Worm (Caenorhabditis elegans): ENCODE results near the gene F20D6.8.

The F20D6.8 gene

DNA sequence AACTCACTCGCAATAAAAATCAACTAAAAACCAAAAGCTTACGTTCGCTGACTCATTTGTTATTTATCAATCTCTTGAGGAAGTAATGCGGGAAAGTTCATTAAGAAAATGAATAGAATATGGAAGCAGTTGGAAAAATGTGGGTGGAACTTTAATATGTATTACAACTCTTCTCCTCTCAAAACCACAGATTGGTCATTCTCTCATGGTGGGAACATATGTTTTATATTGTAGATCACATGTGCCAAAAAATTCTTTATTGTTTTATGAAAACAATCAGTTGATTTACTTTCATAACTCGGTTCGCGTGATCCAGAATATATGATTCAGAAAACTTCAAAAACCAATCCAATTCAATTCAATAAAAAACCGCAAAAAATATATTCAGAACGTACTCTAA, 3.6 kb upstream of the F20D6.8 start:
- no peak for TF ChIP-seq fkh-6 (tag; optimal IDR thresholded peaks at IDR 0.05)
- no peak for TF ChIP-seq ceh-24 (tag; optimal IDR thresholded peaks at IDR 0.05)
- TF ChIP-seq syd-9 (tag; optimal IDR thresholded peaks at IDR 0.05) = no peak
- no peak for TF ChIP-seq ets-4 (tag; optimal IDR thresholded peaks at IDR 0.05)
- TF ChIP-seq elt-2 (tag; optimal IDR thresholded peaks at IDR 0.05) = no peak
- no peak for TF ChIP-seq tbx-2 (tag; optimal IDR thresholded peaks at IDR 0.05)
- TF ChIP-seq nhr-11 (tag; optimal IDR thresholded peaks at IDR 0.05) = no peak
- TF ChIP-seq pag-3 (tag; optimal IDR thresholded peaks at IDR 0.05; ENCODE audit: borderline replicate concordance) = no peak
- no peak for TF ChIP-seq hlh-8 (tag; optimal IDR thresholded peaks at IDR 0.05)
- TF ChIP-seq ceh-30 (tag; optimal IDR thresholded peaks at IDR 0.05) = no peak
- no peak for TF ChIP-seq rnt-1 (tag; optimal IDR thresholded peaks at IDR 0.05)
- no peak for TF ChIP-seq fax-1 (tag; optimal IDR thresholded peaks at IDR 0.05)
- no peak for TF ChIP-seq dmd-4 (tag; optimal IDR thresholded peaks at IDR 0.05; ENCODE audit: borderline replicate concordance)
- TF ChIP-seq ceh-2 (tag; optimal IDR thresholded peaks at IDR 0.05) = no peak
- TF ChIP-seq unc-42 (tag; optimal IDR thresholded peaks at IDR 0.05) = no peak
- no peak for TF ChIP-seq sox-2 (GFP tag; IDR thresholded peaks at IDR 0.05)
- TF ChIP-seq elt-4 (tag; optimal IDR thresholded peaks at IDR 0.05) = no peak
- TF ChIP-seq ceh-34 (tag; optimal IDR thresholded peaks at IDR 0.05) = no peak

DNA sequence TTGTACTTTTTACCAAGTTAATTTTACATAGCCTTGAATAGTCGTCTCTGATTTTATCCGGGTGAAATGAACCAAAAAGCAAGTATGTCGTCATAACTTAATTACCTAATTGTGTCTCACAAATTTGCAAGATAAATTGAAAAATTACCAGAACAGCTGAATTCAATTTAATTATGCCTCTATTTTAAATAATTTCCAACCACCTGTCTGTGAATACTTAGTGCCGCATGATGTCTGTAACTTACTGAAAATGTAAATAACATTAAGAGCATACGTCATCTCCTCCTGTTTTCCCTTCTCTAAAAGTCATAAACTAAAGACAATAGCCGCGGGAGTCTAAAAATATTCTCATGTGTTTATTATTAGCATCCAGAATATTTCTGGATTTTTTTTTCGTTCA, 2.2 kb upstream of the F20D6.8 start:
- TF ChIP-seq ttx-3 (tag; optimal IDR thresholded peaks at IDR 0.05) = no peak
- TF ChIP-seq fax-1 (tag; optimal IDR thresholded peaks at IDR 0.05) = no peak
- no peak for TF ChIP-seq syd-9 (tag; optimal IDR thresholded peaks at IDR 0.05)
- no peak for TF ChIP-seq ahr-1 (tag; optimal IDR thresholded peaks at IDR 0.05)
- no peak for TF ChIP-seq hlh-15 (tag; optimal IDR thresholded peaks at IDR 0.05)
- TF ChIP-seq ceh-30 (tag; optimal IDR thresholded peaks at IDR 0.05) = no peak
- TF ChIP-seq pat-9 (tag; optimal IDR thresholded peaks at IDR 0.05) = no peak
- TF ChIP-seq C38D4.7 (GFP tag; optimal IDR thresholded peaks at IDR 0.05) = no peak
- TF ChIP-seq T23F11.4 (GFP tag; optimal IDR thresholded peaks at IDR 0.05) = no peak
- TF ChIP-seq tbx-7 (tag; optimal IDR thresholded peaks at IDR 0.05) = no peak
- no peak for TF ChIP-seq ama-1 (optimal IDR thresholded peaks at IDR 0.05)

DNA sequence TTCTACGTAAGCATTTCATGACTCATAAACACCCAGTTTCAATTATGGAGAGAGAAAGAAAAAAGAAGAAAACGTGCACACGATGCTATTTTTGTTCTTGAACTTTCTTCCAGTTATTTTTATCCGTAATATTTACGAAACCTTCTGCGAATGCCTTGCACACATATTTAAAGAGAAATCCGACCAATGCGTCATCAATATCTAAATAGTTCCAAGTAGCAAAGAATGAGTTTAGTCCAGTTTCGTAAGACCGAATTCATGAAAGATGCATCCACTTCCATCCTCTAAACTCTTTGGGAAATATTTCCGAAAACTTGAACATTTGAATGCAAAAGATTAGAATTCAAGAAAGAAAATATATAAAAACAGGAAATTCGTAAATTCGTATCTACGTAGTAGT, 1.1 kb upstream of the F20D6.8 start:
- TF ChIP-seq fkh-10 (GFP tag; optimal IDR thresholded peaks at IDR 0.05) (no peak), pax-1 (tag; optimal IDR thresholded peaks at IDR 0.05) (no peak), ahr-1 (tag; optimal IDR thresholded peaks at IDR 0.05) (no peak)

DNA sequence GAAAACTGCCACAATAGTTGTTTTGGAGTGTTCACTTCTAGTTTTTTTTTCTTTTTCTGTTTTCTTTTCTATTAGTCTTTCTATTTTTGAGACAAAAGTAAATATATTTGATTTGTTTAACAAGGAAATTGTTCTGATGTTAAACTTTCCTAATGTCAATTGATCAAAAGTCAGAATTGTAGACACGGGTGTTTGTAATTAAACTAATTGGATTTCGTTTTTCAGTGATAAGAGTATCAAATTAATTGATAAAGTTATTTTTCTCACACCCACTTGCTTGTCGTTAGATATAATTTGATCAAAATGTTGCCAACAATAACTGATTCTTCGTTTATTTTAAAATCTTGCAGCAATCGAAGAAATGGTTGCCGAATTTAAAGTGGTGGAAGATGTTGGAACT, 4.9 kb downstream of the F20D6.8 start:
- TF ChIP-seq pax-1 (tag; optimal IDR thresholded peaks at IDR 0.05) (no peak), C38D4.7 (GFP tag; optimal IDR thresholded peaks at IDR 0.05) (no peak), ceh-34 (tag; optimal IDR thresholded peaks at IDR 0.05) (no peak), lin-11 (tag; optimal IDR thresholded peaks at IDR 0.05) (no peak)

ce11 chrV:8161699-8162098, 6.4 kb downstream of the F20D6.8 start, which contains the start of gene F20D6.5:
F20D6.5 (plus strand) TSS chrV:8161957.
- TF ChIP-seq elt-2 (tag; optimal IDR thresholded peaks at IDR 0.05) = peak; percentile 28
- no peak for TF ChIP-seq ztf-16 (tag; optimal IDR thresholded peaks at IDR 0.05)

DNA sequence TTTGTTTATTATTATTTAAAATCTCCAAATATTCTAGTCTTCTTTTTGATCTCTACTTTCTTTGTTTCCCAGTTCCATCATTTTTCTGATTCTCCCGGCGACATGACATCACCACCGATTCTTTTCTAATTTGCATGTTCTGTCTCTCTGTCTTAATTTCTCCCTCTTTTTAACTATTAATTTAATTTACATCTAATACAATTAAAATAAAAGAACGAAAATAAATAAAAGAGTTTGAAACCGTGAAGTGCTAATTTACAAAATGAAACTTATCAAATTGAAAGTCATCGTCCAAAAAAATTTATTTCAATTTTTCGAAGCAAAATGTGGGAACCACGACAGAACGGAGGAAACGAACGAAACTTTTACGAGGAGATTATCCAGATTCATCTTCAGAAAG, 8.4 kb downstream of the F20D6.8 start, which contains the start of gene F20D6.6:
F20D6.6 (plus strand) TSS at position 301 of the 400 bp plus-strand sequence.
- TF ChIP-seq C08G9.2 (tag; optimal IDR thresholded peaks at IDR 0.05) (no peak), mec-3 (tag; optimal IDR thresholded peaks at IDR 0.05; ENCODE audit: borderline replicate concordance) (no peak), T23F11.4 (GFP tag; optimal IDR thresholded peaks at IDR 0.05) (no peak), hlh-13 (GFP tag; optimal IDR thresholded peaks at IDR 0.05) (no peak), gmeb-2 (tag; optimal IDR thresholded peaks at IDR 0.05) (no peak), unc-42 (tag; optimal IDR thresholded peaks at IDR 0.05) (no peak), ceh-24 (tag; optimal IDR thresholded peaks at IDR 0.05) (no peak), sdc-2 (tag; optimal IDR thresholded peaks at IDR 0.05) (no peak), zip-5 (tag; optimal IDR thresholded peaks at IDR 0.05) (no peak), pax-1 (tag; optimal IDR thresholded peaks at IDR 0.05) (no peak)

All from whole organism, late embryonic.